Fruit fly (Drosophila melanogaster): ENCODE measurements around the gene Nagk.

Nagk gene

dm6 chr3R:15347822-15348221 is 4.8 kb upstream of the Nagk start, which contains the start of the genes CG42726 and CG42727:
Gene CG42726 (plus strand): TSS chr3R:15348048.
Gene CG42727 (plus strand): TSS chr3R:15348048.
- no peak for TF ChIP-seq CG17801 (GFP tag; optimal IDR thresholded peaks at IDR 0.05; ENCODE audit: partially characterized antibody)

dm6 chr3R:15346018-15346383 is 2.9 kb upstream of the Nagk start, which contains the start of the genes Surf4 and CG31301:
Gene Surf4 (minus strand): TSS chr3R:15346176.
Gene CG31301 (plus strand): TSS chr3R:15346205.
- TF ChIP-seq CG17801 (GFP tag; optimal IDR thresholded peaks at IDR 0.05; ENCODE audit: partially characterized antibody), result no peak

- no peak for TF ChIP-seq CG17801 (GFP tag; optimal IDR thresholded peaks at IDR 0.05; ENCODE audit: partially characterized antibody)
Measured at dm6 chr3R:15345198-15346017, 2.4 kb upstream of the Nagk start.

dm6 chr3R:15342432-15342925 is 577 bp downstream of the Nagk start:
- TF ChIP-seq CG17801 (GFP tag; optimal IDR thresholded peaks at IDR 0.05; ENCODE audit: partially characterized antibody), result no peak

- no peak for TF ChIP-seq CG17801 (GFP tag; optimal IDR thresholded peaks at IDR 0.05; ENCODE audit: partially characterized antibody)
Measured at dm6 chr3R:15340052-15340732, 2.9 kb downstream of the Nagk start, which contains the start of gene SerRS-m. Gene SerRS-m (plus strand): TSS chr3R:15340667.

dm6 chr3R:15339111-15339510 is 3.9 kb downstream of the Nagk start:
- TF ChIP-seq CG17801 (GFP tag; optimal IDR thresholded peaks at IDR 0.05; ENCODE audit: partially characterized antibody), result no peak

dm6 chr3R:15332994-15333393 is 10.1 kb downstream of the Nagk start, which contains the start of the genes Fkbp39 and Cyfip:
Gene Fkbp39 (minus strand): TSS chr3R:15333133.
Gene Cyfip (plus strand): TSS chr3R:15333266.
- peak; percentile 71 for TF ChIP-seq CG17801 (GFP tag; optimal IDR thresholded peaks at IDR 0.05; ENCODE audit: partially characterized antibody)

dm6 chr3R:15330472-15330871 is 12.6 kb downstream of the Nagk start, which contains the start of gene mRpL9:
Gene mRpL9 (plus strand): TSS chr3R:15330738.
- no peak for TF ChIP-seq CG17801 (GFP tag; optimal IDR thresholded peaks at IDR 0.05; ENCODE audit: partially characterized antibody)

dm6 chr3R:15328083-15328779 is 14.8 kb downstream of the Nagk start, which contains the start of the genes CG6236 and ea:
Gene CG6236 (minus strand): TSS chr3R:15328269.
Gene ea (plus strand): TSS chr3R:15328729.
- TF ChIP-seq CG17801 (GFP tag; optimal IDR thresholded peaks at IDR 0.05; ENCODE audit: partially characterized antibody), result no peak

dm6 chr3R:15320747-15321085 is 22.3 kb downstream of the Nagk start, which contains the start of gene ear:
Gene ear (plus strand): TSS chr3R:15320756.
- no peak for TF ChIP-seq CG17801 (GFP tag; optimal IDR thresholded peaks at IDR 0.05; ENCODE audit: partially characterized antibody)

dm6 chr3R:15319912-15320746 is 22.9 kb downstream of the Nagk start, which contains the start of the genes CG6276 and CG44040:
Gene CG6276 (minus strand): TSS chr3R:15320069.
Gene CG44040 (plus strand): TSS chr3R:15320378.
- TF ChIP-seq CG17801 (GFP tag; optimal IDR thresholded peaks at IDR 0.05; ENCODE audit: partially characterized antibody), result peak; percentile 4

dm6 chr3R:15316326-15316725 is 26.7 kb downstream of the Nagk start, which contains the start of gene CG14866:
Gene CG14866 (plus strand): TSS chr3R:15316471.
- TF ChIP-seq CG17801 (GFP tag; optimal IDR thresholded peaks at IDR 0.05; ENCODE audit: partially characterized antibody), result no peak

dm6 chr3R:15313836-15314235 is 29.2 kb downstream of the Nagk start:
- TF ChIP-seq CG17801 (GFP tag; optimal IDR thresholded peaks at IDR 0.05; ENCODE audit: partially characterized antibody), result no peak

- no peak for TF ChIP-seq CG17801 (GFP tag; optimal IDR thresholded peaks at IDR 0.05; ENCODE audit: partially characterized antibody)
Measured at dm6 chr3R:15310695-15311094, 32.4 kb downstream of the Nagk start.

Data from ovary, adult (tissue).